Worm (Caenorhabditis elegans): Measurements from ENCODE around the gene K01A2.4.

- TF ChIP-seq unc-62 (GFP tag; optimal IDR thresholded peaks at IDR 0.05) (no peak), nhr-237 (tag; optimal IDR thresholded peaks at IDR 0.05) (no peak), fos-1 (tag; optimal IDR thresholded peaks at IDR 0.05) (no peak), ceh-16 (tag; optimal IDR thresholded peaks at IDR 0.05) (no peak), snpc-4 (tag; optimal IDR thresholded peaks at IDR 0.05) (no peak)
Observed at ce11 chrII:290282-290681, 17.0 kb upstream of the K01A2.4 start, which contains the start of gene djr-1.1.

Measured in whole organism, L3 larva.